Worm (Caenorhabditis elegans): ENCODE data around the gene best-3.

Gene best-3

DNA sequence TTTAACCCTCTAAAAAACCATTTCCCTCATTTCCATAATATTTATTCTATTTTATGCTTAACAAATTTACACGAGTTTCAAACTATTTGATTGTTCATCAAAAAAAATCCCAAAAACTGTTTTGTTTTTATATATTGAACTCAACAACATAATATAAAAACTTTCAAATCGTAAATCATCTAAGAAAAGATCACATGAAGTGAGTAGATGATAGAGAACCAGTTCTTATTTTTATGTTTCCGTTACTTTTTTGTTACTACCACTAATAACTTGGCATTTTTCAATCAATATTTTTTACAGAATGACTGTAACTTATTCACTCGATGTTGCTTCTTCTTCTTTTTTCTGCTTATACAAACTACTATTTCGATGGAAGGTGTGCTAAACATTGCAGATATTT, at the start of gene best-3:
Gene best-3 (plus strand): TSS at position 301 of the 400 bp plus-strand sequence.
- no peak for TF ChIP-seq nhr-11 (tag; optimal IDR thresholded peaks at IDR 0.05)
- no peak for TF ChIP-seq ceh-82 (tag; optimal IDR thresholded peaks at IDR 0.05)
- no peak for TF ChIP-seq R02D3.7 (tag; optimal IDR thresholded peaks at IDR 0.05)
- no peak for TF ChIP-seq ama-1 (optimal IDR thresholded peaks at IDR 0.05)
- no peak for TF ChIP-seq nhr-77 (tag; optimal IDR thresholded peaks at IDR 0.05)
- TF ChIP-seq ztf-4 (tag; optimal IDR thresholded peaks at IDR 0.05), result no peak
- TF ChIP-seq fos-1 (tag; optimal IDR thresholded peaks at IDR 0.05), result no peak
- TF ChIP-seq egl-27 (tag; optimal IDR thresholded peaks at IDR 0.05), result no peak
- TF ChIP-seq mdl-1 (tag; optimal IDR thresholded peaks at IDR 0.05), result no peak
- no peak for TF ChIP-seq fkh-2 (tag; optimal IDR thresholded peaks at IDR 0.05)
- TF ChIP-seq snpc-4 (tag; optimal IDR thresholded peaks at IDR 0.05), result no peak
- TF ChIP-seq pha-4 (tag; optimal IDR thresholded peaks at IDR 0.05), result no peak
- no peak for TF ChIP-seq unc-62 (GFP tag; optimal IDR thresholded peaks at IDR 0.05)
- no peak for TF ChIP-seq hmg-11 (tag; optimal IDR thresholded peaks at IDR 0.05)
- TF ChIP-seq tbx-2 (tag; optimal IDR thresholded peaks at IDR 0.05), result no peak
- TF ChIP-seq lin-39 (tag; optimal IDR thresholded peaks at IDR 0.05), result no peak
- no peak for TF ChIP-seq elt-1 (tag; optimal IDR thresholded peaks at IDR 0.05)
- TF ChIP-seq unc-39 (tag; optimal IDR thresholded peaks at IDR 0.05), result no peak
- TF ChIP-seq nhr-28 (tag; optimal IDR thresholded peaks at IDR 0.05), result no peak
- no peak for TF ChIP-seq nhr-23 (tag; optimal IDR thresholded peaks at IDR 0.05)

DNA sequence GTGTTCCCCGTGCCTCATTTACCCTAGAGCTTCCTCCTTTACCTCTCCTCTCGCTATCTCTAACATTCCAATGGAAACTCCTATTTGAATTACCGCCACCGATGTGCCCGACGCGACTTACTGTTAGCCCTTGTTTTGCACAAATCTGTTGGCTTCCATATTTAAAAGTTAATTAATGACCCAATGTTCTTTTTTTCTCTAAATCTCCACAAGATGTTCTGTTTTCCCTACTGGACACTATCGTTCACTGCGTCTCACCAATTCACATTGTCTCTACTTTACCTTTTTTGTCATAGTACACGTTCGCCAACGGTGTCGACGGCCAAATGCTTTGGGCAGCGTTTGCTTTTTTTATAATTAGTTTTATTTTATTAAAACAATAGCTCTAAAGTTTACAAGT, 12.2 kb upstream of the best-3 start:
- TF ChIP-seq unc-39 (tag; optimal IDR thresholded peaks at IDR 0.05), result no peak
- TF ChIP-seq unc-62 (GFP tag; optimal IDR thresholded peaks at IDR 0.05), result no peak
- TF ChIP-seq elt-1 (tag; optimal IDR thresholded peaks at IDR 0.05), result no peak
- TF ChIP-seq nhr-76 (tag; optimal IDR thresholded peaks at IDR 0.05), result no peak
- no peak for TF ChIP-seq nhr-43 (tag; optimal IDR thresholded peaks at IDR 0.05; ENCODE audit: poor library complexity, severe bottlenecking)
- TF ChIP-seq mml-1 (tag; optimal IDR thresholded peaks at IDR 0.05), result no peak
- no peak for TF ChIP-seq fkh-10 (GFP tag; optimal IDR thresholded peaks at IDR 0.05)
- no peak for TF ChIP-seq lsy-12 (tag; optimal IDR thresholded peaks at IDR 0.05)
- TF ChIP-seq tbx-2 (tag; optimal IDR thresholded peaks at IDR 0.05), result no peak

DNA sequence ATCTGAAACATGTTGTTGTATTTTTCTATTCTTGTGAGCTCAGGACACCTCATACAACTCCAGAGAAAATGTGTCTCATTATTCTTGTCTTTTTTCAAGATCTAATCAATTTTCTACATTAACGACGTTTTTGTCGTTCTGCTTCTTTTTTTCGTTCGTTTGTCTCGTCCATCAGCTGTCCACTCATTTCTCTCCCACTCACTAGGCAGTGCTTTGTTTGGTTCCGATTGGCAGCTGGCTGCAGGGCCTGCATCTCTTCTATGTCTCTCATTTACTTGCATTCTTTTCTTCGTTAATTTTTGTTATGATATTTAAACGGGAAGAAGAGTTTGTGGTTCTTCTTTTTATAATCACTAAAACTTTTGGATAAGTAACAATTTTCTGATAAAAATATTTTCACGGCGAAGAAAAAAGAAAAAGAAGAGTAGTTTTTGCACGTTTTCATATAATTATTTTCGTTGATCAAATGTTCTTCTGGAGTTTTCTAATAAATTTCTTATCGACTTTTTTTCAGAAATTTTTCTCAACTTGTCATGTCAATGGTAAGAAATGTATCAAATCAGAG, 11.4 kb upstream of the best-3 start, which contains the start of gene 2L52.1:
Gene 2L52.1 (plus strand): TSS at position 515 of the 565 bp plus-strand sequence.
- TF ChIP-seq lin-15B (tag; optimal IDR thresholded peaks at IDR 0.05), result no peak
- no peak for TF ChIP-seq pha-4 (tag; optimal IDR thresholded peaks at IDR 0.05)
- TF ChIP-seq nhr-76 (tag; optimal IDR thresholded peaks at IDR 0.05), result no peak
- peak; percentile 9 for TF ChIP-seq hmg-11 (tag; optimal IDR thresholded peaks at IDR 0.05)
- peak; percentile 56 for TF ChIP-seq lin-39 (tag; optimal IDR thresholded peaks at IDR 0.05)
- TF ChIP-seq egl-5 (tag; optimal IDR thresholded peaks at IDR 0.05), result peak; percentile 43
- no peak for TF ChIP-seq ceh-9 (tag; optimal IDR thresholded peaks at IDR 0.05)
- TF ChIP-seq ceh-16 (tag; optimal IDR thresholded peaks at IDR 0.05), result no peak
- peak; percentile 59 for TF ChIP-seq nfya-1 (tag; optimal IDR thresholded peaks at IDR 0.05; ENCODE audit: insufficient read depth)
- no peak for TF ChIP-seq lsy-12 (tag; optimal IDR thresholded peaks at IDR 0.05)
- TF ChIP-seq ceh-28 (tag; optimal IDR thresholded peaks at IDR 0.05), result peak; percentile 5
- TF ChIP-seq ZK546.5 (tag; optimal IDR thresholded peaks at IDR 0.05), result no peak
- no peak for TF ChIP-seq eor-1 (tag; optimal IDR thresholded peaks at IDR 0.05)

DNA sequence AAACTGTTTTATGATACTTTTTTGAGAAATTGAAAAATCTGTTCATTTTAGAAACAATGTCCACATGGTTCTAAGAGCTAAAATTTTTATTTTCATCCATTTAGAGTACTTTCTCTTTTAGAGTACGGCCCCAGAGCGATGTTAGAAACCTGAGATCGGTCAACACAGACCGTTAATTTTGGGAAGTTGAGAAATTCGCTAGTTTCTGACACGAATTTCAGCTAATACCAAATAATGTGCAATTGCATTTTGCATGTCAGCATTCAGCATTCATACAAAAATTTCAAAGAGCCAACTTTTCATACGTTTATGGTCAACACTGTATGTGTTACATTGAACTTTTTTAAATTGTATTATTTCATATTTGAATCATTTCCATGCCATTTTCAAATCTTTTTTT, 8.0 kb upstream of the best-3 start:
- no peak for TF ChIP-seq lsy-12 (tag; optimal IDR thresholded peaks at IDR 0.05)
- no peak for TF ChIP-seq eor-1 (tag; optimal IDR thresholded peaks at IDR 0.05)
- no peak for TF ChIP-seq ceh-16 (tag; optimal IDR thresholded peaks at IDR 0.05)
- TF ChIP-seq nhr-25 (tag; optimal IDR thresholded peaks at IDR 0.05), result no peak
- TF ChIP-seq jun-1 (tag; optimal IDR thresholded peaks at IDR 0.05), result no peak
- no peak for TF ChIP-seq nhr-23 (tag; optimal IDR thresholded peaks at IDR 0.05)
- no peak for TF ChIP-seq fos-1 (tag; optimal IDR thresholded peaks at IDR 0.05)
- no peak for TF ChIP-seq pha-4 (tag; optimal IDR thresholded peaks at IDR 0.05)
- TF ChIP-seq nhr-77 (tag; optimal IDR thresholded peaks at IDR 0.05), result no peak
- TF ChIP-seq hmg-11 (tag; optimal IDR thresholded peaks at IDR 0.05), result no peak
- no peak for TF ChIP-seq nhr-28 (tag; optimal IDR thresholded peaks at IDR 0.05)
- no peak for TF ChIP-seq daf-12 (tag; optimal IDR thresholded peaks at IDR 0.05)
- TF ChIP-seq fkh-2 (tag; optimal IDR thresholded peaks at IDR 0.05), result no peak
